Fruit fly (Drosophila melanogaster): ENCODE data around the gene tws.

dm6 chr3R:10086222-10086621 is 53.4 kb downstream of the tws start:
- TF ChIP-seq CTCF (optimal IDR thresholded peaks at IDR 0.05), result no peak
- no peak for TF ChIP-seq CG8478 (optimal IDR thresholded peaks at IDR 0.05)
